Worm (Caenorhabditis elegans) whole organism, young adult: ENCODE measurements around the gene lir-2.

Source experiments
- akir-1 ChIP-seq: fragments of 200-800 bp; sonication (Bioruptor generic); optimal IDR thresholded peaks from 2 replicates; lab custom pipeline; 2018; ENCODE audit warnings: mild to moderate bottlenecking, missing genetic modification characterization, moderate library complexity, missing compliant biosample characterization
- ama-1 ChIP-seq, 3 experiments: fragments of 150-350 bp in 1 of 3; sonication (generic microtip) in 2 of 3; optimal IDR thresholded peaks; 2 replicates each; lab custom pipeline; 2014 to 2018; ENCODE audit warnings: missing biosample characterization in 2 of 3, missing genetic modification characterization in 2 of 3, missing genetic modification reagents in 2 of 3
- atf-7 ChIP-seq: sonication (generic microtip); optimal IDR thresholded peaks from 2 replicates; lab custom pipeline; 2017; ENCODE audit warnings: mild to moderate bottlenecking, missing genetic modification characterization, missing compliant biosample characterization
- bed-1 ChIP-seq: fragments of 200-800 bp; sonication (Bioruptor generic); IDR thresholded peaks from 2 replicates; pipeline ENCODE4 v1.3.6; 2022; ENCODE audit warnings: missing genetic modification reagents, missing genetic modification characterization, missing compliant biosample characterization
- egl-44 ChIP-seq: fragments of 200-800 bp; sonication (Bioruptor generic); IDR thresholded peaks from 2 replicates; pipeline ENCODE4 v1.3.6; 2022; ENCODE audit warnings: missing genetic modification reagents, missing genetic modification characterization, missing compliant biosample characterization
- let-607 ChIP-seq, 2 experiments: fragments of 200-800 bp in 1 of 2; sonication (Bioruptor generic) in 1 of 2; sonication (generic microtip) in 1 of 2; optimal IDR thresholded peaks; 2 replicates each; lab custom pipeline; 2016 to 2018; ENCODE audit warnings: mild to moderate bottlenecking in 2 of 2, missing compliant biosample characterization in 2 of 2, missing genetic modification characterization in 2 of 2, moderate library complexity in 2 of 2, missing genotype in 1 of 2
- lin-40 ChIP-seq: sonication (generic microtip); optimal IDR thresholded peaks from 2 replicates; lab custom pipeline; 2016; ENCODE audit warnings: missing genetic modification characterization, mild to moderate bottlenecking, missing compliant biosample characterization, missing genotype, missing genetic modification reagents
- lir-1 ChIP-seq: fragments of 200-800 bp; sonication (Bioruptor generic); conservative IDR thresholded peaks from 2 replicates; pipeline ENCODE4 v1.3.6; 2022; ENCODE audit warnings: missing genetic modification reagents, missing genetic modification characterization, missing compliant biosample characterization
- madf-3 ChIP-seq: fragments of 200-800 bp; sonication (Bioruptor generic); IDR thresholded peaks from 2 replicates; pipeline ENCODE4 v1.3.6; 2022; ENCODE audit warnings: missing genetic modification reagents, missing genetic modification characterization, missing compliant biosample characterization
- ztf-28 ChIP-seq: fragments of 200-800 bp; sonication (Bioruptor generic); IDR thresholded peaks from 2 replicates; pipeline ENCODE4 v1.3.6; 2022; ENCODE audit warnings: missing genetic modification reagents, missing genetic modification characterization, missing compliant biosample characterization

DNA sequence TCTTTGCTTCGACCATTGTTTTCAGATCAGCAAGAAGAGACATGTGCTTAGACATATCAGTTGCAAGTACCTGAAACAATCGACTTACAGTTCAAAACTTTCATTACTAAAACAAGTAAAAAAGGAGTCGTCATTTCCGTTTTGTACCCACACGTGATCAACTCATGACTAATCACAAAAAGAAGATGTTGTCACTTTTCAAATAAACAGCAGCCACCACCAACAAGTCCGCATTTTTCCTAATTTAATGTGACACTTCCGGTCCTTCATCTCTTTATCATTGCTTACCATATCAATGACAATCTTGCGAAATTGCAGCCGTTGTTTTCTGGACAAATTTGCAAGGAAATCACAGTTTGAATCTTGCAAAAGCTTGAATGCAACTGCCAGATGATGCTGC is 38.4 kb upstream of the lir-2 start:
- TF ChIP-seq akir-1 (GFP tag; lab: Kevin White, UChicago) (no peak), lir-1 (GFP tag; lab: Robert Waterston, UW) (no peak), let-607 (tag; optimal IDR thresholded peaks at IDR 0.05; lab: Kevin White, UChicago) (no peak), egl-44 (GFP tag; lab: Robert Waterston, UW) (no peak), bed-1 (GFP tag; lab: Robert Waterston, UW) (no peak), ama-1 (optimal IDR thresholded peaks at IDR 0.05; lab: Kevin White, UChicago) (no peak), ama-1 (GFP tag; optimal IDR thresholded peaks at IDR 0.05; lab: Kevin White, UChicago) (no peak), atf-7 (tag; lab: Kevin White, UChicago) (no peak), lin-40 (tag; lab: Kevin White, UChicago) (no peak), ztf-28 (GFP tag; lab: Robert Waterston, UW) (no peak), madf-3 (GFP tag; lab: Robert Waterston, UW) (no peak)
